Fruit fly (Drosophila melanogaster) whole organism, embryonic: ENCODE results near the gene wrm2.
A peak's percentile ranks its signal among the peaks of the same experiment; 100 is the strongest.

Source experiments
- ATbp ChIP-seq: fragments of 200-800 bp; sonication (Bioruptor generic); optimal IDR thresholded peaks from 2 replicates; lab custom pipeline; 2017; ENCODE audit warnings: missing biosample characterization, mild to moderate bottlenecking, missing genetic modification characterization, missing genetic modification reagents
- Aef1 ChIP-seq: fragments of 200-800 bp; sonication (Bioruptor generic); IDR thresholded peaks from 3 replicates; pipeline ENCODE4 v1.3.6; 2022; ENCODE audit warnings: missing biosample characterization, missing genetic modification characterization
- B-H2 ChIP-seq: fragments of 200-800 bp; sonication (Bioruptor generic); optimal IDR thresholded peaks from 2 replicates; lab custom pipeline; 2018; ENCODE audit warnings: missing biosample characterization, mild to moderate bottlenecking, missing genetic modification characterization
- CG10654 ChIP-seq: fragments of 200-800 bp; sonication (Bioruptor generic); optimal IDR thresholded peaks from 2 replicates; lab custom pipeline; 2016; ENCODE audit warnings: missing biosample characterization, missing genetic modification characterization
- CG11560 ChIP-seq: fragments of 200-800 bp; sonication (Bioruptor generic); IDR thresholded peaks from 3 replicates; pipeline ENCODE4 v1.3.6; 2022; ENCODE audit warnings: missing biosample characterization, missing genetic modification characterization
- CG13296 ChIP-seq: fragments of 200-800 bp; sonication (Bioruptor generic); optimal IDR thresholded peaks from 3 replicates; lab custom pipeline; 2018; ENCODE audit warnings: missing biosample characterization, mild to moderate bottlenecking, missing genetic modification characterization
- CG14965 ChIP-seq: fragments of 200-800 bp; sonication (Bioruptor generic); optimal IDR thresholded peaks from 2 replicates; lab custom pipeline; 2016; ENCODE audit warnings: missing biosample characterization, missing genetic modification characterization, borderline replicate concordance
- CG15011 ChIP-seq: fragments of 200-800 bp; sonication (Bioruptor generic); optimal IDR thresholded peaks from 3 replicates; lab custom pipeline; 2018; ENCODE audit warnings: missing biosample characterization, mild to moderate bottlenecking, missing genetic modification characterization
- CG15514 ChIP-seq: fragments of 200-800 bp; sonication (Bioruptor generic); optimal IDR thresholded peaks from 3 replicates; lab custom pipeline; 2017; ENCODE audit warnings: missing biosample characterization, missing genetic modification characterization, mild to moderate bottlenecking, moderate library complexity, missing genetic modification reagents
- CG16815 ChIP-seq: fragments of 200-800 bp; sonication (Bioruptor generic); optimal IDR thresholded peaks from 3 replicates; lab custom pipeline; 2017; ENCODE audit warnings: missing biosample characterization, mild to moderate bottlenecking, missing genetic modification characterization
- CG3065 ChIP-seq: fragments of 200-800 bp; sonication (Bioruptor generic); optimal IDR thresholded peaks from 2 replicates; lab custom pipeline; 2016; ENCODE audit warnings: missing biosample characterization, missing genetic modification characterization
- CG31441 ChIP-seq: fragments of 200-800 bp; sonication (Bioruptor generic); IDR thresholded peaks from 2 replicates; pipeline ENCODE4 v1.3.6; 2022; ENCODE audit warnings: missing biosample characterization, missing genetic modification characterization
- CG34376 ChIP-seq: fragments of 200-800 bp; sonication (Bioruptor generic); optimal IDR thresholded peaks from 2 replicates; lab custom pipeline; 2018; ENCODE audit warnings: missing biosample characterization, mild to moderate bottlenecking, missing genetic modification characterization
- CG3995 ChIP-seq: fragments of 200-800 bp; sonication (Bioruptor generic); optimal IDR thresholded peaks from 3 replicates; lab custom pipeline; 2016; ENCODE audit warnings: missing biosample characterization, missing genetic modification characterization
- CG4328 ChIP-seq: fragments of 200-800 bp; sonication (Bioruptor generic); optimal IDR thresholded peaks from 3 replicates; lab custom pipeline; 2017; ENCODE audit warnings: missing biosample characterization, missing genetic modification reagents, missing genetic modification characterization
- CG4820 ChIP-seq: fragments of 200-800 bp; sonication (Bioruptor generic); optimal IDR thresholded peaks from 3 replicates; lab custom pipeline; 2016; ENCODE audit warnings: missing biosample characterization, missing genetic modification characterization
- CG7928 ChIP-seq: fragments of 200-800 bp; sonication (Bioruptor generic); optimal IDR thresholded peaks from 2 replicates; lab custom pipeline; 2017; ENCODE audit warnings: missing biosample characterization, mild to moderate bottlenecking, missing genetic modification characterization
- CG8924 ChIP-seq: fragments of 200-800 bp; optimal IDR thresholded peaks from 3 replicates; lab custom pipeline; 2019; ENCODE audit warnings: missing biosample characterization, mild to moderate bottlenecking, missing genetic modification characterization, moderate library complexity
- Deaf1 ChIP-seq: fragments of 200-800 bp; optimal IDR thresholded peaks from 3 replicates; lab custom pipeline; 2019; ENCODE audit warnings: missing biosample characterization, mild to moderate bottlenecking, missing genetic modification characterization, moderate library complexity
- Drgx ChIP-seq: fragments of 200-800 bp; sonication (Bioruptor generic); IDR thresholded peaks from 2 replicates; pipeline ENCODE4 v1.3.6; 2022; ENCODE audit warnings: missing biosample characterization, missing genetic modification characterization
- Ets97D ChIP-seq: fragments of 200-800 bp; sonication (Bioruptor generic); optimal IDR thresholded peaks from 3 replicates; lab custom pipeline; 2016; ENCODE audit warnings: missing biosample characterization, missing genetic modification characterization
- Fer1 ChIP-seq: fragments of 200-800 bp; sonication (Bioruptor generic); optimal IDR thresholded peaks from 2 replicates; lab custom pipeline; 2017; ENCODE audit warnings: missing biosample characterization, mild to moderate bottlenecking, missing genetic modification characterization
- H2.0 ChIP-seq: fragments of 200-800 bp; sonication (Bioruptor generic); IDR thresholded peaks from 2 replicates; pipeline ENCODE4 v1.3.6; 2022; ENCODE audit warnings: missing biosample characterization, missing genetic modification characterization
- Kr ChIP-seq: fragments of 200-800 bp; sonication (Bioruptor generic); optimal IDR thresholded peaks from 2 replicates; lab custom pipeline; 2017; ENCODE audit warnings: missing biosample characterization, mild to moderate bottlenecking, missing genetic modification characterization
- Lim3 ChIP-seq: fragments of 200-800 bp; sonication (Bioruptor generic); IDR thresholded peaks from 2 replicates; pipeline ENCODE4 v1.3.6; 2022; ENCODE audit warnings: missing biosample characterization, missing genetic modification characterization
- PHDP ChIP-seq: fragments of 200-800 bp; sonication (Bioruptor generic); optimal IDR thresholded peaks from 3 replicates; lab custom pipeline; 2018; ENCODE audit warnings: missing biosample characterization, mild to moderate bottlenecking, missing genetic modification characterization, moderate library complexity
- Ptx1 ChIP-seq: fragments of 200-800 bp; sonication (Bioruptor generic); IDR thresholded peaks from 2 replicates; pipeline ENCODE4 v1.3.6; 2022; ENCODE audit warnings: missing biosample characterization, missing genetic modification characterization
- Sox100B ChIP-seq: fragments of 200-800 bp; sonication (Bioruptor generic); optimal IDR thresholded peaks from 3 replicates; lab custom pipeline; 2018; ENCODE audit warnings: missing biosample characterization, mild to moderate bottlenecking, missing genetic modification characterization
- Vsx1 ChIP-seq: fragments of 200-800 bp; sonication (Bioruptor generic); optimal IDR thresholded peaks from 2 replicates; lab custom pipeline; 2017; ENCODE audit warnings: missing biosample characterization, mild to moderate bottlenecking, missing genetic modification characterization, missing genetic modification reagents
- ab ChIP-seq: fragments of 200-800 bp; sonication (Bioruptor generic); optimal IDR thresholded peaks from 2 replicates; lab custom pipeline; 2016; ENCODE audit warnings: missing biosample characterization, missing genetic modification characterization
- ase ChIP-seq: fragments of 200-800 bp; sonication (Bioruptor generic); IDR thresholded peaks from 3 replicates; pipeline ENCODE4 v1.3.6; 2022; ENCODE audit warnings: missing biosample characterization, missing genetic modification characterization
- bsh ChIP-seq, 2 experiments: fragments of 200-800 bp; sonication (Bioruptor generic); optimal IDR thresholded peaks; 2 replicates each; lab custom pipeline; 2017 to 2018; ENCODE audit warnings: mild to moderate bottlenecking in 2 of 2, missing biosample characterization in 2 of 2, missing genetic modification characterization in 2 of 2, moderate library complexity in 1 of 2
- cas ChIP-seq: fragments of 200-800 bp; sonication (Bioruptor generic); IDR thresholded peaks from 2 replicates; pipeline ENCODE4 v1.3.6; 2022; ENCODE audit warnings: missing biosample characterization, missing genetic modification characterization
- ci ChIP-seq: fragments of 200-800 bp; sonication (Bioruptor generic); IDR thresholded peaks from 3 replicates; pipeline ENCODE4 v1.3.6; 2022; ENCODE audit warnings: missing biosample characterization, missing genetic modification characterization
- dan ChIP-seq: fragments of 200-800 bp; sonication (Bioruptor generic); IDR thresholded peaks from 2 replicates; pipeline ENCODE4 v1.3.6; 2022; ENCODE audit warnings: missing biosample characterization, missing genetic modification characterization
- dpn ChIP-seq, 2 experiments: fragments of 200-800 bp; sonication (Bioruptor generic); optimal IDR thresholded peaks; 3 replicates each; lab custom pipeline; 2016; ENCODE audit warnings: missing biosample characterization in 2 of 2, missing genetic modification characterization in 2 of 2
- dysf ChIP-seq: fragments of 200-800 bp; sonication (Bioruptor generic); IDR thresholded peaks from 3 replicates; pipeline ENCODE4 v1.3.6; 2022; ENCODE audit warnings: missing biosample characterization, missing genetic modification characterization
- emc ChIP-seq: fragments of 200-800 bp; sonication (Bioruptor generic); optimal IDR thresholded peaks from 2 replicates; lab custom pipeline; 2016; ENCODE audit warnings: missing biosample characterization, missing genetic modification characterization
- gce ChIP-seq: fragments of 200-800 bp; sonication (Bioruptor generic); IDR thresholded peaks from 3 replicates; pipeline ENCODE4 v1.3.6; 2022; ENCODE audit warnings: missing biosample characterization, missing genetic modification characterization
- gcm ChIP-seq: fragments of 200-800 bp; sonication (Bioruptor generic); optimal IDR thresholded peaks from 2 replicates; lab custom pipeline; 2019; ENCODE audit warnings: missing biosample characterization, mild to moderate bottlenecking, missing genetic modification characterization, moderate library complexity
- klu ChIP-seq: fragments of 200-800 bp; sonication (Bioruptor generic); IDR thresholded peaks from 2 replicates; pipeline ENCODE4 v1.3.6; 2022; ENCODE audit warnings: missing biosample characterization, missing genetic modification characterization
- mirr ChIP-seq: fragments of 200-800 bp; sonication (Bioruptor generic); optimal IDR thresholded peaks from 3 replicates; lab custom pipeline; 2018; ENCODE audit warnings: missing biosample characterization, mild to moderate bottlenecking, missing genetic modification characterization
- mld ChIP-seq: fragments of 200-800 bp; sonication (Bioruptor generic); IDR thresholded peaks from 3 replicates; pipeline ENCODE4 v1.3.6; 2022; ENCODE audit warnings: missing biosample characterization, missing genetic modification characterization; ENCODE audit not compliant: partially characterized antibody
- onecut ChIP-seq: fragments of 200-800 bp; sonication (Bioruptor generic); IDR thresholded peaks from 2 replicates; pipeline ENCODE4 v1.3.6; 2022; ENCODE audit warnings: missing biosample characterization, missing genetic modification characterization
- pros ChIP-seq: fragments of 200-800 bp; sonication (Bioruptor generic); optimal IDR thresholded peaks from 3 replicates; lab custom pipeline; 2019; ENCODE audit warnings: missing biosample characterization, mild to moderate bottlenecking, missing genetic modification characterization, moderate library complexity
- sob ChIP-seq: fragments of 200-800 bp; sonication (Bioruptor generic); IDR thresholded peaks from 2 replicates; pipeline ENCODE4 v1.3.6; 2022; ENCODE audit warnings: missing biosample characterization, missing genetic modification characterization
- ssp ChIP-seq: fragments of 200-800 bp; sonication (Bioruptor generic); IDR thresholded peaks from 2 replicates; pipeline ENCODE4 v1.3.6; 2022; ENCODE audit warnings: missing biosample characterization, missing genetic modification characterization
- unpg ChIP-seq: fragments of 200-800 bp; sonication (Bioruptor generic); optimal IDR thresholded peaks from 3 replicates; lab custom pipeline; 2018; ENCODE audit warnings: missing biosample characterization, mild to moderate bottlenecking, missing genetic modification characterization, moderate library complexity
- vvl ChIP-seq: fragments of 200-800 bp; sonication (Bioruptor generic); IDR thresholded peaks from 2 replicates; pipeline ENCODE4 v1.3.6; 2022; ENCODE audit warnings: missing biosample characterization, missing genetic modification characterization
- zen2 ChIP-seq: fragments of 200-800 bp; sonication (Bioruptor generic); IDR thresholded peaks from 3 replicates; pipeline ENCODE4 v1.3.6; 2022; ENCODE audit warnings: missing biosample characterization, missing genetic modification characterization; ENCODE audit not compliant: partially characterized antibody
- zfh1 ChIP-seq: fragments of 200-800 bp; sonication (Bioruptor generic); IDR thresholded peaks from 3 replicates; pipeline ENCODE4 v1.3.6; 2022; ENCODE audit warnings: missing biosample characterization, missing genetic modification characterization

The wrm2 gene

DNA sequence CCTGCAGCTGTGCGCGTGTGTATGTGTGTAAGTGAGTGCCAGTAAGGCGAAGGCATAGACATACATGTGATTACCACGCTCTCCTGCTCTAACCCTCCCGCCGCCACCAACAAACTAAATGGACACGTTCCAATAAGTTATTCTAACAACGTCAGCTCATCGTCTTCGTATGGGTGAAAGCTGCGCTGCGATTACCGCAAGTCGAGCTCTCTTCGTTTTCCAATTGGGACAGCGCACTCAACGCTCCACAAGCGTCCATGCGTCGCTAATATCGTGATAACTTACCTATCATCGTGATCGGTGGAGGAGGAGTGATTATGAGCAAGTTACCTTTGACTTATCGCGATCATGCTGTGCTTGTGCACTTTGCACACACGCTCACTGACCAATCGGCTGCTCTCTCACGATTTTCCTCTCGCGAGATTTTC, 26.1 kb upstream of the wrm2 start (continued):
- TF ChIP-seq dan (GFP tag; lab: Robert Waterston, UW) (no peak), CG4328 (GFP tag; lab: Kevin White, UChicago) (no peak), Aef1 (no peak), pros (GFP tag; lab: Kevin White, UChicago) (peak; percentile 69), mld (GFP tag; lab: Robert Waterston, UW) (no peak), gce (peak; percentile 47; the same call in 1 of the 3 replicates), CG16815 (GFP tag; lab: Kevin White, UChicago) (no peak), mirr (GFP tag; lab: Kevin White, UChicago) (peak; percentile 23), Kr (GFP tag; lab: Kevin White, UChicago) (no peak), PHDP (peak; percentile 17), Vsx1 (GFP tag; lab: Kevin White, UChicago) (no peak), Sox100B (GFP tag; lab: Kevin White, UChicago) (no peak), ssp (GFP tag; lab: Robert Waterston, UW) (no peak), bsh (GFP tag; optimal IDR thresholded peaks at IDR 0.05; lab: Kevin White, UChicago) (no peak), Ptx1 (0 out of 2 replicates have a peak, but pooled peaks have one; percentile 20), CG15011 (GFP tag; lab: Kevin White, UChicago) (no peak), CG31441 (GFP tag; lab: Robert Waterston, UW) (peak; percentile 39; the same call in 1 of the 2 replicates), CG14965 (GFP tag; lab: Kevin White, UChicago) (no peak), Deaf1 (tag; lab: Kevin White, UChicago) (peak; percentile 41), B-H2 (no peak), CG11560 (tag; lab: Robert Waterston, UW) (no peak), CG13296 (GFP tag; lab: Kevin White, UChicago) (peak; percentile 17), unpg (GFP tag; lab: Kevin White, UChicago) (peak; percentile 9), ase (GFP tag; lab: Robert Waterston, UW) (no peak), ATbp (GFP tag; lab: Kevin White, UChicago) (no peak), Lim3 (GFP tag; lab: Robert Waterston, UW) (no peak), CG10654 (GFP tag; lab: Kevin White, UChicago) (no peak), Ets97D (GFP tag; lab: Kevin White, UChicago) (no peak), CG4820 (GFP tag; lab: Kevin White, UChicago) (peak; percentile 98), gcm (GFP tag; lab: Kevin White, UChicago) (no peak), ci (GFP tag; lab: Robert Waterston, UW) (peak; percentile 59; the same call in 2 of the 3 replicates), CG7928 (no peak), cas (GFP tag; lab: Robert Waterston, UW) (no peak), CG3995 (peak; percentile 75), ab (GFP tag; lab: Kevin White, UChicago) (no peak), sob (no peak), vvl (GFP tag; lab: Robert Waterston, UW) (peak; percentile 64; the same call in 1 of the 2 replicates), Fer1 (peak; percentile 18), CG34376 (peak; percentile 69), CG15514 (GFP tag; lab: Kevin White, UChicago) (no peak), onecut (GFP tag; lab: Robert Waterston, UW) (peak; percentile 71), klu (GFP tag; lab: Robert Waterston, UW) (no peak), zen2 (GFP tag; lab: Robert Waterston, UW) (no peak), dysf (GFP tag; lab: Robert Waterston, UW) (peak; percentile 33; the same call in 1 of the 3 replicates), CG8924 (tag; lab: Kevin White, UChicago) (no peak), CG3065 (GFP tag; lab: Kevin White, UChicago) (no peak), Drgx (GFP tag; lab: Robert Waterston, UW) (peak; percentile 62), H2.0 (no peak), zfh1 (GFP tag; lab: Robert Waterston, UW) (0 out of 3 replicates have a peak, but pooled peaks have one; percentile 38), emc (GFP tag; lab: Kevin White, UChicago) (no peak), dpn (GFP tag; optimal IDR thresholded peaks at IDR 0.05; lab: Kevin White, UChicago) (no peak)
